Worm (Caenorhabditis elegans) whole organism, late embryonic: ENCODE results near the gene lap-1.

Experiments used
- F13H6.1 ChIP-seq: sonication (generic microtip); optimal IDR thresholded peaks from 2 replicates; lab custom pipeline; 2016; ENCODE audit warnings: missing genetic modification characterization, missing compliant biosample characterization
- ceh-30 ChIP-seq: fragments of 150-350 bp; optimal IDR thresholded peaks from 2 replicates; lab custom pipeline; 2014; ENCODE audit warnings: missing biosample characterization, missing genetic modification characterization
- ceh-34 ChIP-seq: sonication (generic microtip); optimal IDR thresholded peaks from 2 replicates; lab custom pipeline; 2016; ENCODE audit warnings: mild to moderate bottlenecking, missing genetic modification characterization, missing compliant biosample characterization
- dmd-4 ChIP-seq: sonication (generic microtip); optimal IDR thresholded peaks from 2 replicates; lab custom pipeline; 2016; ENCODE audit warnings: borderline replicate concordance, missing genetic modification characterization, missing compliant biosample characterization
- dve-1 ChIP-seq: sonication (generic microtip); optimal IDR thresholded peaks from 2 replicates; lab custom pipeline; 2017; ENCODE audit warnings: antibody characterized with exemption, mild to moderate bottlenecking, missing genetic modification characterization, missing compliant biosample characterization
- elt-2 ChIP-seq: sonication (generic microtip); optimal IDR thresholded peaks from 2 replicates; lab custom pipeline; 2016; ENCODE audit warnings: missing genetic modification reagents, missing genetic modification characterization, missing compliant biosample characterization
- fkh-6 ChIP-seq: sonication (generic microtip); optimal IDR thresholded peaks from 2 replicates; lab custom pipeline; 2016; ENCODE audit warnings: missing genetic modification characterization, missing compliant biosample characterization
- lim-6 ChIP-seq: sonication (generic microtip); optimal IDR thresholded peaks from 2 replicates; lab custom pipeline; 2016; ENCODE audit warnings: missing genetic modification characterization, missing compliant biosample characterization
- nhr-11 ChIP-seq: fragments of 150-350 bp; optimal IDR thresholded peaks from 2 replicates; lab custom pipeline; 2014; ENCODE audit warnings: missing biosample characterization, missing genetic modification characterization
- pha-4 ChIP-seq: fragments of 150-350 bp; optimal IDR thresholded peaks from 2 replicates; lab custom pipeline; 2018; ENCODE audit warnings: missing biosample characterization, missing genetic modification reagents, missing genetic modification characterization
- sox-2 ChIP-seq: fragments of 200-800 bp; sonication (Bioruptor generic); IDR thresholded peaks from 2 replicates; pipeline ENCODE4 v1.3.6; 2022; ENCODE audit warnings: missing genetic modification reagents, missing genetic modification characterization, missing compliant biosample characterization
- sox-4 ChIP-seq: sonication (generic microtip); optimal IDR thresholded peaks from 2 replicates; lab custom pipeline; 2017; ENCODE audit warnings: mild to moderate bottlenecking, missing genetic modification characterization, inconsistent platforms, missing compliant biosample characterization
- tbx-2 ChIP-seq: sonication (generic microtip); optimal IDR thresholded peaks from 2 replicates; lab custom pipeline; 2016; ENCODE audit warnings: missing genetic modification characterization, missing compliant biosample characterization
- unc-42 ChIP-seq: sonication (generic microtip); optimal IDR thresholded peaks from 2 replicates; lab custom pipeline; 2016; ENCODE audit warnings: missing genotype, missing genetic modification characterization, missing compliant biosample characterization

DNA sequence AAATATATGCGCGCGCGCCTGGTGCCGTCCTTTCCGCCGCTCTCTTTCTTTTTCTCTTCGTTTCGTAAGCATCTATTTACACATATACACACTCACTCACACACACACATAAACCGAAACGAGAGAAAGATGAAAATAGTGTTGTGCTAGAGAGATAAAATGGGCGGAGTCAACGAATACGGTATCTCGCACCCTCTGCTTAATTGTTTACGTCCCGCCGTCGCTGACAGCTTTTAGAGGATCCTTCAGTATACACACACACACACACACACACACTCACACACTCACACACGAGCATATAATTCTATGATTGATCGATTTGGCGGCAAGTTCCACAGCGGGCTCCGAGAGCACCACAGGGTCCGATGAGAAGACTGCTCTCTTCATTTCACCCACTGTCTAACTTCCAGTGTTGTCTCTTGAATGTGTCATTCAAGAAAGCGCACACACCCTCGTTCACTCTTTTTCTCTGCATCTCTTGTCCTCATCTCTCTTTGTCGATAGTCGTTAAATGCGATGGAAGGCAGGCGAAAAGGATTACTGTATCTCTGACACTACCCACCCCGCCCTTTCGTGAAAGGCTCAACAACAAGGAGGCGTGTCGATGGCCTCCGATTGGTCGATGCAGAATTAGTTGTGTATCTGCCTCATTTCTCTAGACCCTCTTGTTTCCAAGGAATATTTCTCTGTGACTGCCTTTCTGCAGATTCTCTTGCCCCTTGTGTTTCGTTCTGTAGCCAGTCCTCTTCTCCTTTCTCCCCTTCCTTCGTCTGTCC lies 15.7 kb upstream of the lap-1 start:
- TF ChIP-seq tbx-2 (tag; lab: Kevin White, UChicago) (peak; percentile 77), unc-42 (tag; lab: Kevin White, UChicago) (peak; percentile 78), nhr-11 (no peak), sox-4 (tag; lab: Kevin White, UChicago) (no peak), fkh-6 (no peak), elt-2 (peak; percentile 35), F13H6.1 (tag; lab: Kevin White, UChicago) (peak; percentile 48), pha-4 (tag; lab: Kevin White, UChicago) (no peak), lim-6 (tag; lab: Kevin White, UChicago) (no peak), ceh-30 (no peak), sox-2 (GFP tag; lab: Robert Waterston, UW) (peak; percentile 61), dmd-4 (peak; percentile 1), ceh-34 (tag; lab: Kevin White, UChicago) (peak; percentile 78), dve-1 (tag; lab: Kevin White, UChicago) (peak; percentile 44)
